Fruit fly (Drosophila melanogaster): ENCODE data around the gene aly.
A peak's percentile ranks its signal among the peaks of the same experiment; 100 is the strongest.

aly gene

DNA sequence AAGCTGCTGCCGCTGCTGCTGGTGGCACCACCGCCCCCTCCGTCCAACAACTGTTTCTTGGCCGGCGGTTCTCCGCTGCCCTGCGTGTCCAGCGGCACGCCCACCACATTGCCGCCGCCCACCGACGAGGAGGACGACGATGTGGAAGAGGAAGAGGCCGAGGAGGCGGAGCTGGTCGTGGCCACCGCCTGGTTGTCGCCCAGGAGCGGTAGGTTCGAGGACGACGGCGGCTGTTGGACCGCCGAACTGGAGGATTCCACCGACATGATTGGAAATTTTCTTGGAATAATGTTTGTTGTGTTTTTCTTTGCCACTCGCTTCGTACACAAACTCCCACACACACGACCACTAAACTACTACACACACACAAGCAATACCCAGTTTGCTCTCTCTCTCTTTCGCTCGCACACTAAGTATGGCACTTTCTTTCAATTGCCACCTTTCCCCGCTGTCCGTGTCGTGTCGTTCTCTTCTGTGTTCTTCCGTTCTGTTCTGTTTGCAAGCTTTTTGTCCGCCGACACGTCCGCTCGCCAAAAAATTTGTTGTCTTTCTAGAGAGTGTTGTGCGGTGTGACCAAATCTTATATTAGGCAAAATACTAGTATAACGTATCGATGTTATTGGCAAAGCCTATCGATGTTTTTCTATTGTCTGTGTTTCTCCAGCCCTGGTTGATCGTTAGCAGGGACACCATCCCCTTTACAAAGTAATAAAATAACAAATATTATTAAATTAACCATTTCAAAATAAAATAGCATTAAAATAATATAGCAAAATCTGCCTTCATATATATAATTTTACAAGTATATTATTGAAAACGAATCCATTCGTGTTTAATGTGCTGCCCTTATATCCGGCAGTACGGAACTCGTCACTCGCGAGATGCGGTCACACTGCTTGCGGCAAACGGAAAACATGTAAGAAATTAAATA, 44.2 kb upstream of the aly start, which contains the start of the genes CG32486 and PAN3 (continued):
- TF ChIP-seq CG9609 (GFP tag; optimal IDR thresholded peaks at IDR 0.05) (no peak), CG17912 (GFP tag; optimal IDR thresholded peaks at IDR 0.05) (peak; percentile 31), CG1602 (GFP tag; optimal IDR thresholded peaks at IDR 0.05) (peak; percentile 28), Lhr (GFP tag; optimal IDR thresholded peaks at IDR 0.05) (peak; percentile 94), ssp (GFP tag; IDR thresholded peaks at IDR 0.05) (no peak), CG17186 (GFP tag; optimal IDR thresholded peaks at IDR 0.05) (peak; percentile 51), CG13123 (GFP tag; optimal IDR thresholded peaks at IDR 0.05) (peak; percentile 20), crol (GFP tag; IDR thresholded peaks at IDR 0.05) (peak; percentile 97), ftz-f1 (GFP tag; optimal IDR thresholded peaks at IDR 0.05) (peak; percentile 77), CG6813 (GFP tag; optimal IDR thresholded peaks at IDR 0.05) (peak; percentile 62), insv (GFP tag; optimal IDR thresholded peaks at IDR 0.05) (peak in 1 of 2 experiments; percentile 59), CG12299 (tag; optimal IDR thresholded peaks at IDR 0.05) (peak; percentile 59), fd102C (GFP tag; optimal IDR thresholded peaks at IDR 0.05) (peak; percentile 18), CG4707 (GFP tag; optimal IDR thresholded peaks at IDR 0.05) (no peak), CG2712 (tag; optimal IDR thresholded peaks at IDR 0.05) (peak; percentile 66), CG2678 (tag; optimal IDR thresholded peaks at IDR 0.05) (peak; percentile 42), gem (tag; optimal IDR thresholded peaks at IDR 0.05) (peak; percentile 54), CG6175 (GFP tag; IDR thresholded peaks at IDR 0.05) (no peak; the same call in 2 of the 3 replicates), cad (GFP tag; optimal IDR thresholded peaks at IDR 0.05) (peak; percentile 40), CG32767 (GFP tag; IDR thresholded peaks at IDR 0.05) (no peak), lov (optimal IDR thresholded peaks at IDR 0.05) (no peak), lov (GFP tag; IDR thresholded peaks at IDR 0.05) (peak; percentile 68; the same call in 1 of the 3 replicates), stwl (tag; optimal IDR thresholded peaks at IDR 0.05) (peak; percentile 51), CG3847 (GFP tag; IDR thresholded peaks at IDR 0.05) (peak; percentile 72), CG34224 (GFP tag; IDR thresholded peaks at IDR 0.05; ENCODE audit: partially characterized antibody) (peak; percentile 59), shn (GFP tag; optimal IDR thresholded peaks at IDR 0.05) (no peak), trem (tag; optimal IDR thresholded peaks at IDR 0.05) (peak; percentile 93), Awh (GFP tag; IDR thresholded peaks at IDR 0.05) (peak; percentile 51; the same call in 1 of the 2 replicates), CG13287 (GFP tag; IDR thresholded peaks at IDR 0.05; ENCODE audit: partially characterized antibody) (peak; percentile 87), CG1529 (GFP tag; optimal IDR thresholded peaks at IDR 0.05) (peak; percentile 7), zen (tag; optimal IDR thresholded peaks at IDR 0.05) (peak; percentile 52), CG7556 (GFP tag; optimal IDR thresholded peaks at IDR 0.05) (no peak), z (GFP tag; IDR thresholded peaks at IDR 0.05) (no peak), ap (GFP tag; IDR thresholded peaks at IDR 0.05) (no peak), Hr39 (optimal IDR thresholded peaks at IDR 0.05) (no peak), cwo (GFP tag; optimal IDR thresholded peaks at IDR 0.05) (peak; percentile 23), esg (GFP tag; conservative IDR thresholded peaks at IDR 0.05) (no peak), CG4424 (GFP tag; optimal IDR thresholded peaks at IDR 0.05) (peak; percentile 42), CG8089 (GFP tag; optimal IDR thresholded peaks at IDR 0.05) (peak; percentile 33), eyg (GFP tag; optimal IDR thresholded peaks at IDR 0.05) (no peak), CG2875 (GFP tag; optimal IDR thresholded peaks at IDR 0.05) (peak; percentile 40), Oaz (GFP tag; IDR thresholded peaks at IDR 0.05) (no peak), CG4404 (GFP tag; IDR thresholded peaks at IDR 0.05) (no peak), CG8924 (tag; optimal IDR thresholded peaks at IDR 0.05) (peak; percentile 68), ac (GFP tag; optimal IDR thresholded peaks at IDR 0.05) (no peak), CG4282 (GFP tag; optimal IDR thresholded peaks at IDR 0.05) (no peak), CG13424 (tag; optimal IDR thresholded peaks at IDR 0.05) (peak; percentile 43), chif (GFP tag; optimal IDR thresholded peaks at IDR 0.05) (no peak), ems (GFP tag; optimal IDR thresholded peaks at IDR 0.05) (peak; percentile 26)

Data from whole organism, embryonic.